Worm (Caenorhabditis elegans) whole organism, L3 larva: ENCODE results near the gene lin-15B.

ENCODE experiments used
- ama-1 ChIP-seq: fragments of 150-350 bp; optimal IDR thresholded peaks from 2 replicates; lab custom pipeline; 2018
- ceh-16 ChIP-seq: sonication (generic microtip); optimal IDR thresholded peaks from 2 replicates; lab custom pipeline; 2017; ENCODE audit warnings: missing biosample characterization, missing genetic modification characterization
- daf-12 ChIP-seq: fragments of 150-350 bp; optimal IDR thresholded peaks from 2 replicates; lab custom pipeline; 2014; ENCODE audit warnings: missing biosample characterization, missing genetic modification reagents, missing genetic modification characterization
- elt-2 ChIP-seq: sonication (generic microtip); optimal IDR thresholded peaks from 2 replicates; lab custom pipeline; 2016; ENCODE audit warnings: missing genetic modification reagents, mild to moderate bottlenecking, missing genetic modification characterization, missing compliant biosample characterization
- lin-39 ChIP-seq: fragments of 150-350 bp; optimal IDR thresholded peaks from 2 replicates; lab custom pipeline; 2018; ENCODE audit warnings: missing biosample characterization, missing genetic modification reagents, missing genetic modification characterization
- nhr-28 ChIP-seq: fragments of 150-350 bp; optimal IDR thresholded peaks from 2 replicates; lab custom pipeline; 2014; ENCODE audit warnings: missing biosample characterization, missing genetic modification characterization
- skn-1 ChIP-seq: fragments of 150-350 bp; optimal IDR thresholded peaks from 2 replicates; lab custom pipeline; 2014; ENCODE audit warnings: missing biosample characterization, missing genetic modification characterization
- ztf-4 ChIP-seq: fragments of 150-350 bp; optimal IDR thresholded peaks from 2 replicates; lab custom pipeline; 2014; ENCODE audit warnings: missing biosample characterization, missing genetic modification characterization

- TF ChIP-seq lin-39 (no peak), ama-1 (no peak), daf-12 (tag; lab: Kevin White, UChicago) (no peak), elt-2 (tag; lab: Kevin White, UChicago) (no peak), skn-1 (tag; lab: Kevin White, UChicago) (no peak), ztf-4 (no peak), nhr-28 (no peak), ceh-16 (no peak)
Observed at ce11 chrX:15696400-15696799, 29.5 kb upstream of the lin-15B start, which contains the start of gene ZK662.2.
